Worm (Caenorhabditis elegans): ENCODE results near the gene sma-4.
A peak's percentile ranks its signal among the peaks of the same experiment; 100 is the strongest.

The sma-4 gene

DNA sequence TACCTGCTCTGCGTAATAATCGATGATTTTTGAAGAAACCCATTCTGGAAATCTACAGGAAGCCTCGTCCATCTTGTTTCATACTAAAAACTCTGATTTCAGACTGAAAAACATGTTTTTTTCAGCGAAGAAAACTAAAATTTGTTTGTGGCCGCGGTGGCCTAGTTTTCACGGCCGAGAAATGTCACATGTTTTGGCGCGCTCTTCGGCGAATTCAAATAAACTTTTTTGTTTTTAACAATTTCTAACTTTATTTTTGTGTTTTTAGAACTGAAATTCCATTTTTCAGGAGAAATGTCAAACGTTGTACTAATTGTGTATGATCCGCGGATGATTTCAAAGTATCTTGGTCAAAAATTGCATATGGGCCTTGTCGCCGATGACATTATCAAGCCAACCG lies 13.1 kb upstream of the sma-4 start, which contains the start of the genes polq-1 and him-10 (continued):
- no peak for TF ChIP-seq hlh-17 (GFP tag; optimal IDR thresholded peaks at IDR 0.05; ENCODE audit: borderline replicate concordance)
- TF ChIP-seq F16B12.6 (tag; optimal IDR thresholded peaks at IDR 0.05): no peak
- no peak for TF ChIP-seq elt-2 (tag; optimal IDR thresholded peaks at IDR 0.05)
- TF ChIP-seq nhr-90 (tag; optimal IDR thresholded peaks at IDR 0.05; ENCODE audit: poor library complexity): no peak
- TF ChIP-seq alr-1 (tag; optimal IDR thresholded peaks at IDR 0.05; ENCODE audit: borderline replicate concordance): no peak
- no peak for TF ChIP-seq C16A3.4 (tag; optimal IDR thresholded peaks at IDR 0.05)
- peak; percentile 59 for TF ChIP-seq ceh-90 (tag; optimal IDR thresholded peaks at IDR 0.05)
- TF ChIP-seq mep-1 (tag; optimal IDR thresholded peaks at IDR 0.05): peak; percentile 48
- peak; percentile 53 to 79 for TF ChIP-seq efl-1 (optimal IDR thresholded peaks at IDR 0.05)
- peak; percentile 87 to 98 for TF ChIP-seq efl-1 (GFP tag; optimal IDR thresholded peaks at IDR 0.05 in 1 of 2)
- TF ChIP-seq nhr-47 (tag; optimal IDR thresholded peaks at IDR 0.05): no peak
- no peak for TF ChIP-seq hpl-2 (GFP tag; optimal IDR thresholded peaks at IDR 0.05)
- no peak for TF ChIP-seq nhr-19 (GFP tag; conservative IDR thresholded peaks at IDR 0.05)
- TF ChIP-seq mab-9 (GFP tag; IDR thresholded peaks at IDR 0.05): no peak
- no peak for TF ChIP-seq C04F5.9 (tag; optimal IDR thresholded peaks at IDR 0.05)
- TF ChIP-seq ets-5 (GFP tag; IDR thresholded peaks at IDR 0.05): no peak
- TF ChIP-seq ces-1 (GFP tag; optimal IDR thresholded peaks at IDR 0.05): no peak
- TF ChIP-seq grh-1 (GFP tag; IDR thresholded peaks at IDR 0.05): no peak
- no peak for TF ChIP-seq mef-2 (tag; optimal IDR thresholded peaks at IDR 0.05)
- TF ChIP-seq lin-39 (tag; optimal IDR thresholded peaks at IDR 0.05): no peak
- TF ChIP-seq ztf-11 (tag; optimal IDR thresholded peaks at IDR 0.05): peak in 1 of 2 experiments; percentile 1
- no peak for TF ChIP-seq aha-1 (tag; optimal IDR thresholded peaks at IDR 0.05)
- no peak for TF ChIP-seq unc-98 (GFP tag; IDR thresholded peaks at IDR 0.05)
- TF ChIP-seq unc-86 (tag; optimal IDR thresholded peaks at IDR 0.05): no peak
- TF ChIP-seq nhr-71 (tag; optimal IDR thresholded peaks at IDR 0.05): peak; percentile 14
- TF ChIP-seq nhr-85 (tag): peak; percentile 40
- TF ChIP-seq nhr-237 (tag; optimal IDR thresholded peaks at IDR 0.05): no peak
- TF ChIP-seq dpl-1 (GFP tag; optimal IDR thresholded peaks at IDR 0.05): peak; percentile 72 to 86 (median 80)
- TF ChIP-seq xbp-1 (tag; optimal IDR thresholded peaks at IDR 0.05): no peak
- peak in 1 of 2 experiments; percentile 51 for TF ChIP-seq lsy-2 (tag; optimal IDR thresholded peaks at IDR 0.05)
- no peak for TF ChIP-seq unc-62 (GFP tag; optimal IDR thresholded peaks at IDR 0.05)
- peak; percentile 9 for TF ChIP-seq fkh-4 (tag; optimal IDR thresholded peaks at IDR 0.05; ENCODE audit: borderline replicate concordance)
- TF ChIP-seq unc-30 (tag; optimal IDR thresholded peaks at IDR 0.05): no peak
- TF ChIP-seq mdl-1 (tag; optimal IDR thresholded peaks at IDR 0.05): no peak
- no peak for TF ChIP-seq efl-3 (GFP tag; optimal IDR thresholded peaks at IDR 0.05)
- no peak for TF ChIP-seq nhr-84 (tag; optimal IDR thresholded peaks at IDR 0.05)
- no peak for TF ChIP-seq fos-1 (tag; optimal IDR thresholded peaks at IDR 0.05)
- TF ChIP-seq nhr-11 (tag; optimal IDR thresholded peaks at IDR 0.05): no peak
- no peak for TF ChIP-seq egl-13 (tag; optimal IDR thresholded peaks at IDR 0.05)
- TF ChIP-seq tbx-2 (tag; optimal IDR thresholded peaks at IDR 0.05): peak; percentile 5
- no peak for TF ChIP-seq pag-3 (tag; optimal IDR thresholded peaks at IDR 0.05; ENCODE audit: borderline replicate concordance, insufficient read depth)
- TF ChIP-seq tlp-1 (tag; optimal IDR thresholded peaks at IDR 0.05): no peak
- no peak for TF ChIP-seq sox-4 (tag; optimal IDR thresholded peaks at IDR 0.05)
- TF ChIP-seq C34B4.2 (tag; optimal IDR thresholded peaks at IDR 0.05): no peak
- TF ChIP-seq sptf-1 (tag; optimal IDR thresholded peaks at IDR 0.05): no peak
- TF ChIP-seq isw-1 (GFP tag; IDR thresholded peaks at IDR 0.05): no peak
- TF ChIP-seq pqm-1 (tag; optimal IDR thresholded peaks at IDR 0.05): no peak
- TF ChIP-seq pax-3 (tag; optimal IDR thresholded peaks at IDR 0.05): no peak
- peak; percentile 16 for TF ChIP-seq blmp-1 (tag; optimal IDR thresholded peaks at IDR 0.05)
